Worm (Caenorhabditis elegans) whole organism, L2 larva: ENCODE results near the gene tbx-2.

Source experiments
- ceh-16 ChIP-seq: fragments of 150-350 bp; optimal IDR thresholded peaks from 2 replicates; lab custom pipeline; 2014; ENCODE audit warnings: missing biosample characterization, missing genetic modification characterization
- gmeb-1 ChIP-seq: fragments of 150-350 bp; optimal IDR thresholded peaks from 2 replicates; lab custom pipeline; 2014; ENCODE audit warnings: missing biosample characterization, missing genetic modification characterization
- lin-13 ChIP-seq: fragments of 150-350 bp; optimal IDR thresholded peaks from 2 replicates; lab custom pipeline; 2014; ENCODE audit warnings: missing biosample characterization, missing genetic modification reagents, missing genetic modification characterization
- nhr-12 ChIP-seq: fragments of 150-350 bp; optimal IDR thresholded peaks from 2 replicates; lab custom pipeline; 2014; ENCODE audit warnings: missing biosample characterization, missing genetic modification characterization
- nhr-25 ChIP-seq: fragments of 150-350 bp; sonication (generic microtip); optimal IDR thresholded peaks from 3 replicates; lab custom pipeline; 2014; ENCODE audit warnings: missing biosample characterization, missing genetic modification characterization

- TF ChIP-seq ceh-16 (no peak), nhr-12 (tag; lab: Kevin White, UChicago) (no peak), gmeb-1 (tag; lab: Kevin White, UChicago) (no peak), lin-13 (GFP tag; lab: Kevin White, UChicago) (no peak), nhr-25 (no peak)
Observed at ce11 chrIII:5085529-5085928, 50.6 kb downstream of the tbx-2 start, which contains the start of gene cah-1.
